Worm (Caenorhabditis elegans) whole organism, L4 larva: ENCODE data around the gene cest-4.

Experiments used
- F10B5.3 ChIP-seq: sonication (generic microtip); optimal IDR thresholded peaks from 2 replicates; lab custom pipeline; 2016; ENCODE audit warnings: mild to moderate bottlenecking, missing genetic modification characterization, missing compliant biosample characterization
- F37D6.2 ChIP-seq: sonication (generic microtip); optimal IDR thresholded peaks from 2 replicates; lab custom pipeline; 2016; ENCODE audit warnings: mild to moderate bottlenecking, missing genetic modification characterization, missing compliant biosample characterization
- R02D3.7 ChIP-seq: fragments of 150-350 bp; sonication (generic microtip); optimal IDR thresholded peaks from 3 replicates; lab custom pipeline; 2014; ENCODE audit warnings: missing biosample characterization, missing genetic modification characterization
- Y105C5A.15 ChIP-seq: fragments of 200-800 bp; sonication (Bioruptor generic); IDR thresholded peaks from 2 replicates; pipeline ENCODE4 v1.3.6; 2022; ENCODE audit warnings: missing genetic modification characterization, missing compliant biosample characterization
- ZK546.5 ChIP-seq, 2 experiments: sonication (generic microtip); optimal IDR thresholded peaks; 2 replicates each; lab custom pipeline; 2017; ENCODE audit warnings: missing biosample characterization in 2 of 2, missing genetic modification characterization in 2 of 2
- aha-1 ChIP-seq: fragments of 150-350 bp; peaks from one replicate; lab custom pipeline; 2014; ENCODE audit warnings: missing biosample characterization, missing genetic modification characterization
- attf-4 ChIP-seq: sonication (generic microtip); optimal IDR thresholded peaks from 3 replicates; lab custom pipeline; 2017; ENCODE audit warnings: missing biosample characterization, missing genetic modification characterization
- ceh-20 ChIP-seq: fragments of 200-800 bp; sonication (Bioruptor generic); IDR thresholded peaks from 2 replicates; pipeline ENCODE4 v1.3.6; 2022; ENCODE audit warnings: missing genetic modification reagents, missing genetic modification characterization, missing compliant biosample characterization
- ceh-28 ChIP-seq: fragments of 150-350 bp; optimal IDR thresholded peaks from 2 replicates; lab custom pipeline; 2014; ENCODE audit warnings: missing biosample characterization, missing genetic modification reagents, missing genetic modification characterization
- ceh-32 ChIP-seq: sonication (generic microtip); optimal IDR thresholded peaks from 2 replicates; lab custom pipeline; 2016; ENCODE audit warnings: mild to moderate bottlenecking, missing genetic modification characterization, missing compliant biosample characterization; ENCODE audit not compliant: poor library complexity
- ceh-44 ChIP-seq: fragments of 200-800 bp; sonication (Bioruptor generic); IDR thresholded peaks from 2 replicates; pipeline ENCODE4 v1.3.6; 2022; ENCODE audit warnings: missing genetic modification reagents, missing genetic modification characterization, missing compliant biosample characterization
- ceh-62 ChIP-seq: sonication (generic microtip); optimal IDR thresholded peaks from 2 replicates; lab custom pipeline; 2017; ENCODE audit warnings: missing biosample characterization, missing genetic modification characterization
- daf-12 ChIP-seq: fragments of 150-350 bp; optimal IDR thresholded peaks from 2 replicates; lab custom pipeline; 2014; ENCODE audit warnings: missing biosample characterization, missing genetic modification reagents, missing genetic modification characterization
- daf-8 ChIP-seq: fragments of 200-800 bp; sonication (Bioruptor generic); IDR thresholded peaks from 2 replicates; pipeline ENCODE4 v1.3.6; 2022; ENCODE audit warnings: missing genetic modification characterization, missing compliant biosample characterization
- dmd-6 ChIP-seq: fragments of 200-800 bp; sonication (Bioruptor generic); IDR thresholded peaks from 2 replicates; pipeline ENCODE4 v1.3.6; 2022; ENCODE audit warnings: missing genetic modification reagents, missing genetic modification characterization, missing compliant biosample characterization
- dmd-8 ChIP-seq: fragments of 200-800 bp; sonication (Bioruptor generic); IDR thresholded peaks from 2 replicates; pipeline ENCODE4 v1.3.6; 2022; ENCODE audit warnings: missing genetic modification characterization, missing compliant biosample characterization
- dmd-9 ChIP-seq: fragments of 200-800 bp; sonication (Bioruptor generic); IDR thresholded peaks from 2 replicates; pipeline ENCODE4 v1.3.6; 2022; ENCODE audit warnings: missing genetic modification reagents, missing genetic modification characterization, missing compliant biosample characterization
- dpl-1 ChIP-seq: fragments of 150-350 bp; optimal IDR thresholded peaks from 2 replicates; lab custom pipeline; 2014; ENCODE audit warnings: missing biosample characterization, missing genetic modification reagents, missing genetic modification characterization
- duxl-1 ChIP-seq: sonication (generic microtip); optimal IDR thresholded peaks from 2 replicates; lab custom pipeline; 2016; ENCODE audit warnings: mild to moderate bottlenecking, missing genetic modification characterization, moderate library complexity, missing compliant biosample characterization; ENCODE audit not compliant: poor library complexity
- dve-1 ChIP-seq: sonication (generic microtip); optimal IDR thresholded peaks from 2 replicates; lab custom pipeline; 2017; ENCODE audit warnings: antibody characterized with exemption, mild to moderate bottlenecking, missing genetic modification characterization, missing compliant biosample characterization; ENCODE audit not compliant: insufficient read depth
- egl-43 ChIP-seq: fragments of 200-800 bp; sonication (Bioruptor generic); IDR thresholded peaks from 2 replicates; pipeline ENCODE4 v1.3.6; 2022; ENCODE audit warnings: missing genetic modification reagents, missing genetic modification characterization, missing compliant biosample characterization
- fkh-10 ChIP-seq: fragments of 150-350 bp; optimal IDR thresholded peaks from 2 replicates; lab custom pipeline; 2014; ENCODE audit warnings: missing biosample characterization, missing genetic modification reagents, missing genetic modification characterization
- lim-7 ChIP-seq: fragments of 200-800 bp; sonication (Bioruptor generic); IDR thresholded peaks from 2 replicates; pipeline ENCODE4 v1.3.6; 2022; ENCODE audit warnings: missing genetic modification characterization, missing compliant biosample characterization
- lin-1 ChIP-seq: fragments of 200-800 bp; sonication (Bioruptor generic); IDR thresholded peaks from 2 replicates; pipeline ENCODE4 v1.3.6; 2022; ENCODE audit warnings: missing genetic modification reagents, missing genetic modification characterization, missing compliant biosample characterization
- lin-15B ChIP-seq: fragments of 150-350 bp; sonication (generic microtip); optimal IDR thresholded peaks from 3 replicates; lab custom pipeline; 2014; ENCODE audit warnings: missing biosample characterization, missing genetic modification characterization
- lir-3 ChIP-seq: sonication (generic microtip); optimal IDR thresholded peaks from 2 replicates; lab custom pipeline; 2016; ENCODE audit warnings: mild to moderate bottlenecking, missing genetic modification characterization, missing compliant biosample characterization
- lsy-2 ChIP-seq, 2 experiments: fragments of 150-350 bp in 1 of 2; sonication (generic microtip) in 1 of 2; optimal IDR thresholded peaks; 2 replicates each; lab custom pipeline; 2014 to 2017; ENCODE audit warnings: missing biosample characterization in 2 of 2, missing genetic modification characterization in 2 of 2
- madf-5 ChIP-seq, 2 experiments: fragments of 200-800 bp; sonication (Bioruptor generic); IDR thresholded peaks; 2 replicates each; pipeline ENCODE4 v1.3.6; 2022; ENCODE audit warnings: missing compliant biosample characterization in 2 of 2, missing genetic modification characterization in 2 of 2
- mep-1 ChIP-seq: fragments of 150-350 bp; sonication (generic microtip); optimal IDR thresholded peaks from 3 replicates; lab custom pipeline; 2014; ENCODE audit warnings: missing biosample characterization, missing genetic modification characterization
- mxl-2 ChIP-seq: fragments of 200-800 bp; sonication (Bioruptor generic); conservative IDR thresholded peaks from 2 replicates; pipeline ENCODE4 v1.3.6; 2022; ENCODE audit warnings: missing genetic modification reagents, missing genetic modification characterization, missing compliant biosample characterization
- nhr-102 ChIP-seq: sonication (generic microtip); optimal IDR thresholded peaks from 2 replicates; lab custom pipeline; 2016; ENCODE audit warnings: mild to moderate bottlenecking, missing genetic modification characterization, moderate library complexity, missing compliant biosample characterization
- nhr-11 ChIP-seq: fragments of 150-350 bp; optimal IDR thresholded peaks from 2 replicates; lab custom pipeline; 2014; ENCODE audit warnings: missing biosample characterization, missing genetic modification characterization
- nhr-111 ChIP-seq: fragments of 200-800 bp; sonication (Bioruptor generic); optimal IDR thresholded peaks from 2 replicates; lab custom pipeline; 2018; ENCODE audit warnings: mild to moderate bottlenecking, missing genetic modification characterization, missing compliant biosample characterization
- nhr-237 ChIP-seq: sonication (generic microtip); optimal IDR thresholded peaks from 2 replicates; lab custom pipeline; 2017; ENCODE audit warnings: missing biosample characterization, missing genetic modification characterization
- nhr-28 ChIP-seq: fragments of 150-350 bp; optimal IDR thresholded peaks from 2 replicates; lab custom pipeline; 2014; ENCODE audit warnings: missing biosample characterization, missing genetic modification characterization
- nhr-41 ChIP-seq: fragments of 200-800 bp; sonication (Bioruptor generic); IDR thresholded peaks from 2 replicates; pipeline ENCODE4 v1.3.6; 2022; ENCODE audit warnings: missing genetic modification reagents, missing genetic modification characterization, missing compliant biosample characterization
- nhr-48 ChIP-seq: sonication (generic microtip); optimal IDR thresholded peaks from 2 replicates; lab custom pipeline; 2016; ENCODE audit warnings: mild to moderate bottlenecking, missing genetic modification characterization, missing compliant biosample characterization
- nhr-6 ChIP-seq: fragments of 150-350 bp; optimal IDR thresholded peaks from 2 replicates; lab custom pipeline; 2014; ENCODE audit warnings: missing biosample characterization, missing genetic modification characterization
- pha-4 ChIP-seq, 2 experiments: fragments of 150-350 bp in 1 of 2; fragments of 200-800 bp in 1 of 2; sonication (Bioruptor generic) in 1 of 2; IDR thresholded peaks in 1 of 2; optimal IDR thresholded peaks in 1 of 2; 2 replicates each; pipeline versions ENCODE4 v1.3.6 to Lab custom; 2014 to 2022; ENCODE audit warnings: missing genetic modification characterization in 2 of 2, missing genetic modification reagents in 2 of 2, missing biosample characterization in 1 of 2, missing compliant biosample characterization in 1 of 2
- rbr-2 ChIP-seq: sonication (generic microtip); optimal IDR thresholded peaks from 2 replicates; lab custom pipeline; 2016; ENCODE audit warnings: missing genotype, missing genetic modification characterization, missing compliant biosample characterization
- sdz-12 ChIP-seq: fragments of 200-800 bp; sonication (Bioruptor generic); optimal IDR thresholded peaks from 2 replicates; lab custom pipeline; 2018; ENCODE audit warnings: mild to moderate bottlenecking, missing genetic modification characterization, missing compliant biosample characterization
- set-16 ChIP-seq: fragments of 200-800 bp; sonication (Bioruptor generic); IDR thresholded peaks from 2 replicates; pipeline ENCODE4 v1.3.6; 2022; ENCODE audit warnings: missing genetic modification reagents, missing genetic modification characterization, missing compliant biosample characterization
- skn-1 ChIP-seq: fragments of 150-350 bp; optimal IDR thresholded peaks from 2 replicates; lab custom pipeline; 2014; ENCODE audit warnings: missing biosample characterization, missing genetic modification characterization
- snpc-1.2 ChIP-seq: fragments of 200-800 bp; sonication (Bioruptor generic); IDR thresholded peaks from 2 replicates; pipeline ENCODE4 v1.3.6; 2022; ENCODE audit warnings: missing genetic modification reagents, missing genetic modification characterization, missing compliant biosample characterization
- snpc-4 ChIP-seq: fragments of 150-350 bp; optimal IDR thresholded peaks from 2 replicates; lab custom pipeline; 2014; ENCODE audit warnings: missing biosample characterization, missing genetic modification characterization
- spr-1 ChIP-seq: sonication (generic microtip); optimal IDR thresholded peaks from 2 replicates; lab custom pipeline; 2016; ENCODE audit warnings: mild to moderate bottlenecking, missing genetic modification characterization, missing compliant biosample characterization
- spr-3 ChIP-seq: fragments of 200-800 bp; sonication (Bioruptor generic); optimal IDR thresholded peaks from 2 replicates; lab custom pipeline; 2018; ENCODE audit warnings: mild to moderate bottlenecking, missing genetic modification characterization, missing compliant biosample characterization
- tra-1 ChIP-seq: fragments of 200-800 bp; sonication (Bioruptor generic); IDR thresholded peaks from 2 replicates; pipeline ENCODE4 v1.3.6; 2022; ENCODE audit warnings: missing genetic modification reagents, missing genetic modification characterization, missing compliant biosample characterization
- vab-7 ChIP-seq: fragments of 200-800 bp; sonication (Bioruptor generic); IDR thresholded peaks from 2 replicates; pipeline ENCODE4 v1.3.6; 2022; ENCODE audit warnings: missing genetic modification reagents, missing genetic modification characterization, missing compliant biosample characterization
- zag-1 ChIP-seq: fragments of 150-350 bp; optimal IDR thresholded peaks from 2 replicates; lab custom pipeline; 2014; ENCODE audit warnings: missing biosample characterization, missing genetic modification characterization
- zip-11 ChIP-seq: fragments of 200-800 bp; sonication (Bioruptor generic); IDR thresholded peaks from 2 replicates; pipeline ENCODE4 v1.3.6; 2022; ENCODE audit warnings: missing genetic modification characterization, missing compliant biosample characterization
- zip-2 ChIP-seq: fragments of 150-350 bp; optimal IDR thresholded peaks from 2 replicates; lab custom pipeline; 2014; ENCODE audit warnings: missing biosample characterization, missing genetic modification characterization

The cest-4 gene

DNA sequence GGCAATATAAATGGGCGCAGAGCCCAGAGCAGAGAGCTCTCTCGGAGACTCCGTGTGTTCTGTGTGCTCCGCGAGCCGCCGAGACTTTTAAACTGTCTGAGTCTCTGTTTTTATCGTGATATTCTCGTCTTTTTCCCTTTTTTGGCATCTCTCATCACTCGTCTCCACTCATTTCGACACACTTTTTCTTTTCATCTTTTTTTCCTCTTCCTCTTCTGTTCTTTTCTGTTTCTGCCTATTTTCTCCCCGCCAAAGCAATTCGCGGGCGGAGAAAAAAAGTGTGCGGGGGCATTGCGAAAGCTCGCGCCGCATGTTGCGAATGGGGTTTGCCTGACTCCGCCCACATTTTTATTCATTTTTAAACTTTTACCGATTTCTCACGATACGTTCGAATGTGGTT lies 45.8 kb downstream of the cest-4 start:
- TF ChIP-seq dmd-6 (peak; percentile 61), lin-1 (GFP tag; lab: Robert Waterston, UW) (peak; percentile 59; the same call in 1 of the 2 replicates), Y105C5A.15 (GFP tag; lab: Robert Waterston, UW) (0 out of 2 replicates have a peak, but pooled peaks have one; percentile 60), rbr-2 (tag; lab: Kevin White, UChicago) (peak; percentile 88), ceh-28 (no peak), spr-1 (tag; lab: Kevin White, UChicago) (peak; percentile 75), duxl-1 (tag; lab: Kevin White, UChicago) (peak; percentile 61), ceh-62 (tag; lab: Kevin White, UChicago) (no peak), zag-1 (tag; lab: Kevin White, UChicago) (no peak), lsy-2 (tag; optimal IDR thresholded peaks at IDR 0.05; lab: Kevin White, UChicago) (peak; percentile 65 to 86), lim-7 (GFP tag; lab: Robert Waterston, UW) (no peak), snpc-1.2 (GFP tag; lab: Robert Waterston, UW) (peak; percentile 95), skn-1 (no peak), snpc-4 (tag; lab: Kevin White, UChicago) (no peak), egl-43 (GFP tag; lab: Robert Waterston, UW) (peak; percentile 84), dve-1 (peak; percentile 92), set-16 (peak; percentile 71), dmd-9 (no peak), nhr-41 (GFP tag; lab: Robert Waterston, UW) (no peak), ceh-20 (GFP tag; lab: Robert Waterston, UW) (peak; percentile 42; the same call in 1 of the 2 replicates), dpl-1 (peak; percentile 79), lir-3 (tag; lab: Kevin White, UChicago) (no peak), lin-15B (tag; lab: Kevin White, UChicago) (no peak), nhr-6 (peak; percentile 94), sdz-12 (GFP tag; lab: Kevin White, UChicago) (peak; percentile 36), tra-1 (GFP tag; lab: Robert Waterston, UW) (peak; percentile 76), vab-7 (GFP tag; lab: Robert Waterston, UW) (peak; percentile 51; the same call in 1 of the 2 replicates), madf-5 (GFP tag; IDR thresholded peaks at IDR 0.05; lab: Robert Waterston, UW) (peak in 1 of 2 experiments; percentile 64; a peak in 1 of 4 replicates), mep-1 (tag; lab: Kevin White, UChicago) (peak; percentile 92), nhr-237 (tag; lab: Kevin White, UChicago) (no peak), daf-12 (tag; lab: Kevin White, UChicago) (no peak), nhr-28 (tag; lab: Kevin White, UChicago) (peak; percentile 73), dmd-8 (GFP tag; lab: Robert Waterston, UW) (no peak), daf-8 (no peak), nhr-111 (GFP tag; lab: Kevin White, UChicago) (no peak), pha-4 (GFP tag; IDR thresholded peaks at IDR 0.05; lab: Robert Waterston, UW) (peak; percentile 86), pha-4 (tag; optimal IDR thresholded peaks at IDR 0.05; lab: Kevin White, UChicago) (no peak), F37D6.2 (peak; percentile 71), spr-3 (GFP tag; lab: Kevin White, UChicago) (peak; percentile 34), nhr-102 (tag; lab: Kevin White, UChicago) (peak; percentile 81), R02D3.7 (no peak), mxl-2 (GFP tag; lab: Robert Waterston, UW) (no peak), nhr-48 (peak; percentile 72), F10B5.3 (peak; percentile 4), ceh-44 (GFP tag; lab: Robert Waterston, UW) (peak; percentile 83), ceh-32 (no peak), ZK546.5 (tag; optimal IDR thresholded peaks at IDR 0.05; lab: Kevin White, UChicago) (no peak), zip-11 (GFP tag; lab: Robert Waterston, UW) (no peak), nhr-11 (peak; percentile 84), attf-4 (peak; percentile 3), fkh-10 (GFP tag; lab: Kevin White, UChicago) (peak; percentile 90), zip-2 (tag; lab: Kevin White, UChicago) (no peak), aha-1 (tag; lab: Kevin White, UChicago) (peak; percentile 98)
